Fruit fly (Drosophila melanogaster): Measurements from ENCODE around the gene Fuca.

Fuca gene

DNA sequence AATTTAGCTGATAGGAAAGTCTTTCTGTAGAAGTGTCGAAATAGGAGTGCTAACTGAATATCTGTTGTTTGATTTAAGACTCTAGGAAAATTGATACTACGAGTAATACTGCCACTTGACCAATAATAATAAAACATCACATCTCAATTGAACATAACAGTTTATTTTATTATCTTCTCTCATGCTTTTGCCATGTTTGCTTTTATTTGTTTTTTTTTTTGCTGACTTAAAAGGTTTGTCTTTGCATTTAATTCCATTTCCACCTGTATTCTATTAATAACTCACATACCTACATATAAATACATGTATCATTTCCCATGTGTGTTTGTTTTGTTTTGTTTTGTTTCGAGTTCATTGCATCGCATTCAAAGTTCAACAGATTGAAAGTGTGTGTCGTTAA lies at the start of gene Fuca, which contains the start of gene CG11714:
TSS of gene Fuca (minus strand) at position 101 of the 400 bp plus-strand sequence.
TSS of gene CG11714 (minus strand) at position 101 of the 400 bp plus-strand sequence.
- TF ChIP-seq CG7357 (GFP tag; IDR thresholded peaks at IDR 0.05) = no peak
- no peak for TF ChIP-seq CG18262 (tag; optimal IDR thresholded peaks at IDR 0.05)
- no peak for TF ChIP-seq CG31441 (GFP tag; IDR thresholded peaks at IDR 0.05)
- no peak for TF ChIP-seq CG31388 (GFP tag; optimal IDR thresholded peaks at IDR 0.05)
- no peak for TF ChIP-seq fru (optimal IDR thresholded peaks at IDR 0.05)
- TF ChIP-seq CG10979 (tag; optimal IDR thresholded peaks at IDR 0.05) = no peak
- TF ChIP-seq CG7928 (GFP tag; optimal IDR thresholded peaks at IDR 0.05) = no peak
- no peak for TF ChIP-seq Mes4 (GFP tag; optimal IDR thresholded peaks at IDR 0.05)
- no peak for TF ChIP-seq lov (optimal IDR thresholded peaks at IDR 0.05)
- no peak for TF ChIP-seq lov (GFP tag; IDR thresholded peaks at IDR 0.05)
- TF ChIP-seq pum (GFP tag; optimal IDR thresholded peaks at IDR 0.05) = no peak
- no peak for TF ChIP-seq CG12659 (GFP tag; optimal IDR thresholded peaks at IDR 0.05)
- TF ChIP-seq CG12104 (GFP tag; optimal IDR thresholded peaks at IDR 0.05) = no peak
- TF ChIP-seq rib (GFP tag; IDR thresholded peaks at IDR 0.05) = no peak
- no peak for TF ChIP-seq CG10431 (GFP tag; optimal IDR thresholded peaks at IDR 0.05)
- TF ChIP-seq fd64A (GFP tag; optimal IDR thresholded peaks at IDR 0.05) = no peak
- TF ChIP-seq HLH3B (GFP tag; IDR thresholded peaks at IDR 0.05) = no peak

DNA sequence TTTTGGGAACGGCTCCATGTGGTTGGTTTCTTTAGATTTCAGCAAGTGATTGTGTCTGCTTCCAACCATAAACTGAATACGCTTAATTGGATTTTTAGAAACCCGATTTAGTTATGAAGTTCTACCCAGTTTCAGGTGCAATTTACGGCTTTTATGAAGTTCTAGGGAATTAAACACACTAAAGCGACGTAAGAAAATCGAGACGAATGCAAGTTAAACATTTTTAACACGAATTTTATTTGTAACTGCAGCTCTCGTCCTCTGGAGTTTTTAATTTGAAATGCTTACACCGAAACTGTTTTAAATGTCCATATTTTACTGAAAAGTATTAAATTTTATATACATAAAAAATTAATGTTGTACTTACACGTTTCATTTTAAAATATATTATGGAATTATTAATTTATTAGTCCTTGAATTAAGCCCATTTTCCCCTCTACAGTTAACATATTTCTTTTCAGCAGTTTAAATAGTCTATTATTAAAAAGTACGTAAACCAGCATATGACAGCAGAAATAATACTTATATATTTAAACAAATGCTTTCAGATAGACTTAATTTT lies 41.5 kb upstream of the Fuca start, which contains the start of the genes CG46412 and CG33267:
TSS of gene CG46412 (minus strand) at position 101 of the 562 bp plus-strand sequence.
TSS of gene CG33267 (plus strand) at position 512 of the 562 bp plus-strand sequence.
- TF ChIP-seq CG2875 (GFP tag; optimal IDR thresholded peaks at IDR 0.05) = no peak
- no peak for TF ChIP-seq Stat92E (GFP tag; optimal IDR thresholded peaks at IDR 0.05)
- TF ChIP-seq sens (GFP tag) = peak; percentile 30
- no peak for TF ChIP-seq CG33213 (GFP tag; optimal IDR thresholded peaks at IDR 0.05)

DNA sequence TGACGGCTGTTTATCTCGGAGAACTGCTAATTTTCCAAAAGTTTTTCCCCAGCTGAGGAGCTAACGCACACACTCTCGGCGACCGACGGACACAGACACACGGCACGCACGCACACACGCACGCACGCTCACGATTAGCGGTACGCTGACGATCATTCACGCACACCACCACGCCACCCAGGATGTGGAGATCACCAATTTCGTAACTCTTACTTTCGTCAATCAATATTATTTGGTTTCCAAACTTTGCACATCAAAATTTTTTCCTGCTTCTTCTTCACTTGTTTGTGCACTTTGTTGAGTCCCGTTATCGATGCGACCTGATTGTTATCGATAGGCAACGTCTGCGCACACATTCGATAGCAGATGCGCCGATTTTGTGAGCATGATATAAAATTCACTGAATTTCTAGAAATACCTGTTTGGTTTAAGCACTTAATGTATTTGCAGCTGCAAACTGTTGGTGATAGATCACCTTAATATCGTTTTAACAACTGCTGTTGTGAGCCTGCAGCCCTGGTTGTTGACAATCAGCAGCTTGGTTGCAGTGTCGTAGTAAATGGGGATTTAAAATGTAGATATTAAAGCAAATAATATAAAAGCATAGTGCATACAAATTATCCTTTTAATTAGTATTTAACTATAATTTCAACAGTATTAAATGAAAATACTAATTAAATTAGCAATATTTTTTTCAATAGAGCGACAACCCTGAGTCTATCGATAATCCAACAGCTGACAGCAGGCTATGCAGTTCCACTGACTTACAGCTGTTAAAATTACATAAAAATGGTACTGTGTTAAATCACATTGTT lies 39.6 kb upstream of the Fuca start, which contains the start of the genes CG7394 and Mob2:
TSS of gene CG7394 (plus strand) at position 51 of the 815 bp plus-strand sequence.
TSS of gene Mob2 (minus strand) at position 288 of the 815 bp plus-strand sequence.
- TF ChIP-seq tx (GFP tag; optimal IDR thresholded peaks at IDR 0.05) (peak; percentile 81), ttk (GFP tag; IDR thresholded peaks at IDR 0.05) (peak; percentile 88), Trl (optimal IDR thresholded peaks at IDR 0.05) (peak in 1 of 2 experiments; percentile 55), Trl (GFP tag; optimal IDR thresholded peaks at IDR 0.05) (peak; percentile 82), CG2678 (tag; optimal IDR thresholded peaks at IDR 0.05) (peak; percentile 92), GATAe (GFP tag; conservative IDR thresholded peaks at IDR 0.05) (peak; percentile 64), CG6765 (GFP tag; optimal IDR thresholded peaks at IDR 0.05) (peak; percentile 83), tna (GFP tag; IDR thresholded peaks at IDR 0.05; ENCODE audit: partially characterized antibody) (peak; percentile 79), Ets97D (GFP tag; optimal IDR thresholded peaks at IDR 0.05) (peak; percentile 86), chm (GFP tag; IDR thresholded peaks at IDR 0.05) (peak; percentile 76), CG7357 (GFP tag; IDR thresholded peaks at IDR 0.05) (peak; percentile 80), fd96Cb (tag; optimal IDR thresholded peaks at IDR 0.05) (peak; percentile 87), CG7839 (tag; optimal IDR thresholded peaks at IDR 0.05) (peak; percentile 92), al (GFP tag; IDR thresholded peaks at IDR 0.05) (peak; percentile 86), HmgZ (tag; optimal IDR thresholded peaks at IDR 0.05) (peak; percentile 92), Bgb (GFP tag; IDR thresholded peaks at IDR 0.05; ENCODE audit: partially characterized antibody) (peak; percentile 83), CG8281 (tag; optimal IDR thresholded peaks at IDR 0.05) (peak; percentile 62), Sox102F (GFP tag; optimal IDR thresholded peaks at IDR 0.05) (peak; percentile 96), gfzf (GFP tag; optimal IDR thresholded peaks at IDR 0.05) (peak; percentile 42), Kr (GFP tag; optimal IDR thresholded peaks at IDR 0.05) (no peak), CG17186 (GFP tag; optimal IDR thresholded peaks at IDR 0.05) (peak; percentile 97), ind (GFP tag; optimal IDR thresholded peaks at IDR 0.05) (peak; percentile 90), CG3163 (GFP tag; optimal IDR thresholded peaks at IDR 0.05) (peak; percentile 66), stc (GFP tag; IDR thresholded peaks at IDR 0.05) (peak; percentile 85), CG2712 (tag; optimal IDR thresholded peaks at IDR 0.05) (peak; percentile 89), sug (tag; optimal IDR thresholded peaks at IDR 0.05) (peak; percentile 88), org-1 (GFP tag; optimal IDR thresholded peaks at IDR 0.05) (peak; percentile 25)
